Worm (Caenorhabditis elegans): ENCODE data around the gene mlcd-1.

mlcd-1 gene

DNA sequence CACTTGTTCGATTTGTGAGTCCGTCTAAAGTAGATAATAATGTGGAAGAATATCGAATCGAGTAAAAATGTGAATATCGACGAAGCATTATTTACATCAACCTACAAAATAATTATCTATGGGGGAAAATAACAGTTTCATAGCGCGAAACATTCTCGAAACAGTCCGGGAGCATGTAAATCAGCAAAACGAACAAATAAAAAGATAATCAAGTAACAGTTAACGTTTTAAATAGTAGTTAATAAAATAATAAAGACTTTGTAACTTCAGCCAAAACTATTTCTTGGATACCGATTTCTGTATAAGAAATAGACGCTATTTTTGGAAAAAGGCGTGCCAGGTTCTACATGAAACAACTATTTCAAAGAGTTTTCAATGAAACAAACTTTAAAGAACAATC is at the start of gene mlcd-1:
Gene mlcd-1 (minus strand): TSS at position 101 of the 400 bp plus-strand sequence.
- no peak for TF ChIP-seq unc-62 (GFP tag; optimal IDR thresholded peaks at IDR 0.05)

DNA sequence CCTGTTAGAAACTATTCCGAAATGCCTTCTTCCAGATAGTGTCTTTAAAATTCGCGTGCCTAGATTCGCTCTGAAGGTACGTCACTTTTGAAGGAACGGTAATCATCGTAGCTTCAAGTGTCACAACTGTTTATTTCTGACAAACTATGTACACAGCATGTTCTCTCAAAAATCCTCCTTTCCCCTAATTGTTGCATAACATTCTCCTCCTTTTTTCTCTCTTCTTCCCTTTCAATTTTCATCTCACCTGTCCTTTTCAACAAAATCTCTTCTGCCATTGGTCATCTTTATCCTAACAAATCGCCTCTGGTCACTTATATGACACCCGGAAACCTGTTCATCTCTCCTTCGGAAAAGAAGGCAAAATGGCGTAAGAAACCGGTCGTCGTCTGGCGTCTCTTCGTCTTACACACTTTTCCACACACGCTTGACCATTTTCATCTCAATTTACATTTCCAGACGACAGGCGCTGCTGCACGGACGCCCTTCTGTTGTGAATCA is 48.2 kb upstream of the mlcd-1 start, which contains the start of gene lips-3:
Gene lips-3 (plus strand): TSS at position 458 of the 501 bp plus-strand sequence.
- TF ChIP-seq unc-62 (GFP tag; optimal IDR thresholded peaks at IDR 0.05): no peak

DNA sequence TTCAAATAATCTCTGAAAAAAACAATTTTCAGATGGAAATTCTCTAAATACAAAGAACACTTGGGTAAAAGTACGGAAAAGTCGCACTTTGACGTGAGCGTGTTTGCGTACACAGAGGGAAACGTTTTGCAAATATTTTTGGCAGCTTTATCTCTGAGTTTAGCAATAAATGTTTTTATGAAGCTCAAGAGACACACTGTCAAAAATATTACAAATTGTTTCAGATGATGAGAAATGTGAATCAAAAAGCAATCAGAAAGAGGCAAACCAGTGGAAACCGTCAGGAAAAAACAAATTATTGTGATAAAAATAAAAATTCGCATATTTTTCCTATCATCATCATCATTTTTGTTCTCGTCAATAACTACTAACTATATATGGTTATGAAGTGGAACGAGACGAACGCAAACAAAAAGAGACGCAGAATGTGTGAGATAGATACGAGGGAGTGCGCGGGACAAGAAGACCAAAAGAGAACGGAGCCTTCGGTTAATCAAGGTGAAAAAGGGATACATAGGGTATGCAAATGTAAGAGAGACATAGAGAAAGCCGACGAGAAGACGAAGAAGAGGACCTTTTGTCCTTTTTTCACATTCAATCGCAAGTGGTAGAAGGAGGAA is 44.5 kb upstream of the mlcd-1 start, which contains the start of gene sel-2:
Gene sel-2 (minus strand): TSS at position 51 of the 620 bp plus-strand sequence.
- TF ChIP-seq unc-62 (GFP tag; optimal IDR thresholded peaks at IDR 0.05): no peak

DNA sequence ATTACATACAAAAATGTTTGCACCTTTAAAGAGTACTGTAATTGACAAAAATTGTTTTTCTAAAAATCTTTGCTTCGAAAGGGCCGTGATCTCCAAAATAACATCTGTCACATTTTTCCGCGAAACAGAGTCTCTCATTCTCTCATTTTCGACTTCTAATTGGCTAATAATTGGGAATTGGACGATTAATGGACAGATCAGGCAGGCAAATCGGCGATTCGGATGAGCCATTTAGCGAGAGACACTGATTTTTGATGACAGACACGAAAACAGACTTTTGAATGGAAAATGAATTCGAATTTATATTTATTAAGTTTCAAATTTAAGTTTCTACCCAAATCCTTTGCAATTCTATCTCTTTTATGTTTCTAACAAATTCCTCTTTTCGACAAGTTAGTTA is 35.9 kb upstream of the mlcd-1 start:
- no peak for TF ChIP-seq unc-62 (GFP tag; optimal IDR thresholded peaks at IDR 0.05)

DNA sequence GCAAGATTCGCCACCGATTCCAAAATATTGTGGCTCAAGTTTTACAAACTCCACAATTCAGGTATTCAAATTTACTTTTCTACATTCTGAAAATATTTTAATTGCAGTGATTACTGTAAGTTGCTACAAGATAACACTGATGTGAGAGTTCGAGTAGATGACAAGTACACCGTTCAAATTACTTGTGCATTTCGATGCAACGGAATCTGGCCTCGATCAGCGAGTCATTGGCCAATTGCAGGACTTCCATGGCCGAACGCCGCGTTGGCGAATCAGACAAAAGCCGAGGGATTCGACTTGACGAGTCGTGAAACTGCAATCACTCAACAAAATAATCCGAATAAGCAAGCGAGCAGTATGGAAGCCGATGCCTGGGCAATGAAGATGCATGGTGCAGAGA is 33.4 kb upstream of the mlcd-1 start:
- TF ChIP-seq unc-62 (GFP tag; optimal IDR thresholded peaks at IDR 0.05): no peak

DNA sequence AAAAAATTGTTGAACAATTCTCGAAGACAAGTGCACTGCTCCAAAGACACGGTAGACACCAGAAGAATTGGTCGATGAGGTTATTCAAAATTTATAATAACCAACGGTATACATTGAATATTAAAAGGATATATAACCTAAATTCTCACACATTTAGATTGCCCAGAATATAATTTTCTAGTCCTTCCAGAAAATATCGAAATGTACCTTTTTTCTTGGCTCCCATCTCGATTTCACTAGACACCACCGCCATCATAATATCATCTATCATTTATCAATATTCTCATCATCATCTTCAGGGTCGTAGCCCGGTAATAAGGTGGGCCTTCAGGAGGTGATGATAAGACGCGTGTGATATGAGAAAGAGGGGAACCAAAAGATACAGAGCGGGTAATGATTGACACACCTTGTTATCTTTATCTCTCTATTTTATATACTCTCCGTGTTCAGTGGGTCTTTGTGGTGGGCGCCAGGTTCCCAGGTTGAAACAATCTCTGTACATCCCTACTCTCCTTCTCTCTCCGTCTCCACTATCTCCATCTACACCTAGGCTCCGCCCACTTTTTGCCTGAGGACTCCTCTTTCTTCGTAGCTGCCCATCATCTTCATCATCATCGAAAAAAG is 32.3 kb upstream of the mlcd-1 start, which contains the start of gene mab-21:
Gene mab-21 (plus strand): TSS at position 615 of the 624 bp plus-strand sequence.
- TF ChIP-seq unc-62 (GFP tag; optimal IDR thresholded peaks at IDR 0.05): no peak

DNA sequence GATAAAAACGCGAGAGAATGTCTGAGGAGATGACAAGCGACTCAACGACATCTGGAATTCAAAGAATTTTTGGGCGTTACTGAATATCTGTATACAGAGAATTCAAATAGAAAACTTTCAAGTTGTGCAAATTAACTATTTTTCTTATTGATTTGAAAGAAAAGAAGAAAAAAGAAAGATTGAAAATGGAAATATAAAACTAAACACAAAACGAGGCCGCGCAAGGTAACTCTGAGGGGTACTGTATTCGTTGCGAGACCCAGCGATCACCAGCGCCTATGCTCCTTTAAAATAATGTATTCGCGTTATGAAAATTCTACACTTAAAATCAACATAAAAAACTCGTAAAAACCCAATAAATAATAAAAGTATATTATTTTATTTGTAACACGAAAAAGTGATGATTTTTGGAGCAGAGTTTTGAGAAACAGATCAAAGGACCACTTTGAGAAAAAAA is 27.9 kb upstream of the mlcd-1 start, which contains the start of gene asb-1:
Gene asb-1 (minus strand): TSS at position 51 of the 457 bp plus-strand sequence.
- no peak for TF ChIP-seq unc-62 (GFP tag; optimal IDR thresholded peaks at IDR 0.05)

DNA sequence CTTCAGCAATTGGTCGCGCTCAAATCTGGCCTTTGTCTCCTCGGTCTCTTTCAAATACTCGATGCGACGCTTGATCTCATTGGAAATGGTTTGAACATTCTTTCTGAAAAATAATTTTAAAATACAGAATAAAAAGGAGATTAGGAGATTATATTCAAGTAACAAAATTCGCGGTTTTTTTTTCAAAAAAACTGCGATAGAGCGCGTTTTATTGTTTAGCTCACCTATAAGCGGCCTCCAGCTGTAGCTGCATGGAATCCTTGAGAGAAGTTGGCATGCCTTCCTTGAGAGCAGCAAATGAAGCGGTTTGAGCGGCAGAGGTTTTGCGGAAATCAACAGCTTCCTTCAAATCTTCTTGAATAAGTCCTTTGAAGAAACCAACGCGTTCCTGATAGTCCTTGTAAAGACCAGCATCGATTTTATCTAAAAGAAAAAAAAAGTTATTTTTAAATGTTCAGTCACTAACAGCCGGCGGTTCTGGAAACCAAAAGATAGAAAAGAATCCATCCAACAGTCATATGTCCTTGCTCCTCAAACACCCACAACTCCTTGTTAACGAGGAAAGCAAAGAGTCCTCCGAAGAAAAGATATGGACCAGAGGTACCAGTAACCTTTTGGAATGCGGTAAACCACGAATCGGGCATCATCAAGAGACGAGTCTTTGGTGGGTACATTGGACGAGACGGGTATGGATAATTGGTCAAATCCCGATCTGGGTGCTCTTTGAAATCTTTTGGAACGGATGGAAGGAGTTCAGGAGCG is 27.0 kb upstream of the mlcd-1 start:
- no peak for TF ChIP-seq unc-62 (GFP tag; optimal IDR thresholded peaks at IDR 0.05)

DNA sequence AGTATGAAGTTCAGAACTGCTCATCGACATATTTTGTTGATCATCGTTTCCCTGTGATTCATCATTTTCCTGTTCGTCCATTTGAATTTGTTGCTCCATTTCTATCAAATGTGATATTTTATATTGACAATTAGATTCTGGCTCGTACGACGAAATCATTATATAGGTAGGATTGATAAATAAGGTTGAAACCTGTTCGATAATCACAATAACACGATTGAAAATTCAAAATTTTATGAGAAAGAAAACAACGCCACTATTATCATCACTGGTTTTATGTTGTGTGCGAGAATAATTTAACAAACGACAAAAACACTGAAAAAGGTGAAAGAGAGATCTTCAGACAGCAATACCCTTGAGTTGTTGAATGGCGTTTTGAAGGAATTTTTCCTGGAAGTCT is 26.4 kb upstream of the mlcd-1 start, which contains the start of gene apc-11:
Gene apc-11 (minus strand): TSS at position 101 of the 400 bp plus-strand sequence.
- no peak for TF ChIP-seq unc-62 (GFP tag; optimal IDR thresholded peaks at IDR 0.05)

DNA sequence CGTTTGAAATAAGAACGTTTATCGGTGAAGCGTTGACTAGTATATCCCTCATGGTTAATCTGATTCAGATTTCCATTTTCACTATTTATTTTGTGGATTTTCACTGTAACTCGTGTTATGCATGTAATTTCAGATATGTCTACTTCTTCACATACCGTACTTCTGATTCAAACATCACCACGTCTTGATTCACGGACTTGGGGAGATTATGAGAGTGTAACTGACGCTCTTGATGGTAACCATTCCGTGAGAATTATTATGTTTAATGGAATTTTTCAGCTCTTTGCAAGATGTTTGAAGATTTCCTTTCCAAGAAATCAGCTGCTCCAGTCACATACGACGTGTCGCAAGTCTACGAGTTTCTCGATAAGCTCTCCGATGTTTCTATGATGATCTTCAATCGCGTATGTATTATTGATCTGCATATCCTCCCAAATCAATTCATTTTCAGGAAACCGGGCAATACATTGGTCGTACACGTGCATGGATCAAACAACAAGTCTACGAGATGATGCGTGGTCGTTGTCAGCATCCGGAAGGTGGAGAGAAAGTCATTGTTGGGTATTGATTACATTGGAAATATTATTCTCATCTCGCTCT is 25.3 kb upstream of the mlcd-1 start, which contains the start of gene erh-2:
Gene erh-2 (plus strand): TSS at position 134 of the 600 bp plus-strand sequence.
- no peak for TF ChIP-seq unc-62 (GFP tag; optimal IDR thresholded peaks at IDR 0.05)

DNA sequence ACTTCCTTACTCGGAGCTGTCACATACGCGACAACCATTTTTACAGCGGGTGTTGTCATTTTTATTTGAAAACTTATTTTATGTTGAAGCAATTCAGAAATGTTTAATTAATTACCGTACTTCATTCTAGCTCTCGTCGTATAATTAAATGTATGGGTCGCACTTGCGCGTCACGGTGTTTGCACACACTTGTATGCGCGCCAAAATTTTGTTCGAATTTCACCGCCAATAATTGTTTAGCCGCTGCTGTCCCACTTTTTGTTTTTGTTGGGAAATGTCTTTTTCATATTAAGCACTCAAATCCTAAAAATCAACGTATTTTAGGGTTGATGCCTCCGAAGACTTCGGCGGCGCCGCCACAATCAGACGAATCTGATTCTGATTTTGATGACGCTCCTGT is 19.2 kb upstream of the mlcd-1 start, which contains the start of the genes F35G12.7 and smc-4:
Gene F35G12.7 (minus strand): TSS at position 154 of the 400 bp plus-strand sequence.
Gene smc-4 (plus strand): TSS at position 325 of the 400 bp plus-strand sequence.
- no peak for TF ChIP-seq unc-62 (GFP tag; optimal IDR thresholded peaks at IDR 0.05)

DNA sequence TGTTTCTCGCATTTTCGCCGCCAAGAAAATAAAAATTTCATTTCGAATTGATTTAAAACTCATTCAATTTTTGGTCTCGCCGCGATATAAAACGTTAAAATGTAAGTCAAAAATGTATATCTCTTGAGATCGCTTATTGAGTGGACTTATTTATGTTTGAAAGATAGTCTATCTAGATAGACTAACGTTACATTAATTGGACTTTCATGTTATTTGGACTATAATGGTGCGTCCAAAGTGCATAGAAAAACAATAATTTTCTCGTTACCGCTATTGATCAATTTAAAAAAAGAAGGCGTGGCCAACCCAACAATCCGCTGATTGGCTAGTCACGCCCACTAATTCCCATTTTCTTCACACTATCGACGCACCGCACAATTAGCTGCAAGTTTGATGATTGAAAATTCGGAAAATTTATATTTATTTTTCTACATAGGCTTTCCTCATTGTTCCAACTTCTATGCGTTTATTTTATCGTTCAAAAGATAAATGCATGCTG is 16.2 kb upstream of the mlcd-1 start, which contains the start of gene F35G12.5:
Gene F35G12.5 (plus strand): TSS at position 51 of the 499 bp plus-strand sequence.
- TF ChIP-seq unc-62 (GFP tag; optimal IDR thresholded peaks at IDR 0.05): no peak

DNA sequence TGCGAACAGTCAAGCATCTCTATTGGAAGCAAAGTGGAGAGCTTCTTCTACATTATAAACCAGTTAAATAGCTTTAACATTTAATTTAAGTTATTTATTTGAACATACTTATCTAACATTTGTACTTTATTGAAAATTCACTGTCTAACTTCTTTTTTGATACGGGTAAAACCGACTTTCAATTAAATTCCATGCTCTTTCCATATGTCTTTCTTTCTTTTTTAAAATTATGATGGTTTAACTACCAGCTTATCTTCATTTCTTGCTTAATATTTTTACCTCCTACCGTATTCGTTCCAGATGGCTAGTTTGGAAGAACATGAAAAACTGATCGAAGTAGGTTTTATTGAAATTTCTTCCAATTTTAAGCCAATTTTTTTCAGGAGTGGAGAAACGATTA is 13.6 kb upstream of the mlcd-1 start, which contains the start of gene F35G12.12:
Gene F35G12.12 (plus strand): TSS at position 301 of the 400 bp plus-strand sequence.
- TF ChIP-seq unc-62 (GFP tag; optimal IDR thresholded peaks at IDR 0.05): no peak

DNA sequence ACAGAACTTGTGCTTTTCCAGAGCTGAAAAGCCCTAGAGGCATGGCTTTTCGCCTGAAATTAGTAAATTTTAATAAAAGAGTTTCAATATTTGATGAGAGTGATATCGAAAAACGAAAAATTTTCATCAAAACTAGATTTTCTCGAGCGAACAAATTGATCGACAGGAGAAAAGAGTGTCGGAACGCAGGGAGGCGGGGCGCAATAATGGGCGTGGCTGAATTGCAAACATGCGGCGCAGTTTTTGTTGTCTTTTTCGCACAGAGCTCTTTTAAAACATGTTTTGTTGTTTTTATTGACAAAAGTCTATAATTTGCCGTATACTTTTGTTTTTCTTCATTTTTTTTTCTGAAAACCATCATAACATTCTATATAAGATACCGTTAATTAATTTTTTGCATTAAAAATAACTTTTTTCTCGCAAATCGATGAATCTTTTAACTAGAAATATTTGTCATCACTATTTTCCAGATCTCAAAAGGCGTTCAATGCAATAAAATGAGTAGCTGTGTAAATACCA is 10.5 kb upstream of the mlcd-1 start, which contains the start of the genes sel-5 and wdr-48:
Gene sel-5 (minus strand): TSS at position 53 of the 519 bp plus-strand sequence.
Gene wdr-48 (plus strand): TSS at position 469 of the 519 bp plus-strand sequence.
- TF ChIP-seq unc-62 (GFP tag; optimal IDR thresholded peaks at IDR 0.05): no peak
